Worm (Caenorhabditis elegans) whole organism, late embryonic: ENCODE measurements around the gene srt-53.

Experiments
- C38D4.7 ChIP-seq: fragments of 200-800 bp; sonication (Bioruptor generic); optimal IDR thresholded peaks from 2 replicates; lab custom pipeline; 2018; ENCODE audit warnings: mild to moderate bottlenecking, missing genetic modification characterization, moderate library complexity, missing compliant biosample characterization
- ceh-24 ChIP-seq: sonication (generic microtip); optimal IDR thresholded peaks from 2 replicates; lab custom pipeline; 2016; ENCODE audit warnings: mild to moderate bottlenecking, missing genetic modification characterization, missing compliant biosample characterization
- ceh-31 ChIP-seq: sonication (generic microtip); optimal IDR thresholded peaks from 2 replicates; lab custom pipeline; 2016; ENCODE audit warnings: missing genetic modification characterization, missing compliant biosample characterization
- dmd-4 ChIP-seq: sonication (generic microtip); optimal IDR thresholded peaks from 2 replicates; lab custom pipeline; 2016; ENCODE audit warnings: borderline replicate concordance, missing genetic modification characterization, missing compliant biosample characterization
- elt-2 ChIP-seq: sonication (generic microtip); optimal IDR thresholded peaks from 2 replicates; lab custom pipeline; 2016; ENCODE audit warnings: missing genetic modification reagents, missing genetic modification characterization, missing compliant biosample characterization
- ets-4 ChIP-seq: sonication (generic microtip); optimal IDR thresholded peaks from 2 replicates; lab custom pipeline; 2016; ENCODE audit warnings: missing genetic modification characterization, missing compliant biosample characterization
- lin-11 ChIP-seq: fragments of 200-800 bp; sonication (Bioruptor generic); optimal IDR thresholded peaks from 2 replicates; lab custom pipeline; 2018; ENCODE audit warnings: mild to moderate bottlenecking, missing genetic modification characterization, missing compliant biosample characterization
- pqm-1 ChIP-seq: sonication (generic microtip); optimal IDR thresholded peaks from 2 replicates; lab custom pipeline; 2016; ENCODE audit warnings: missing genetic modification characterization, missing compliant biosample characterization
- rnt-1 ChIP-seq: sonication (generic microtip); optimal IDR thresholded peaks from 2 replicates; lab custom pipeline; 2016; ENCODE audit warnings: missing genetic modification characterization, missing compliant biosample characterization
- sox-4 ChIP-seq: sonication (generic microtip); optimal IDR thresholded peaks from 2 replicates; lab custom pipeline; 2017; ENCODE audit warnings: mild to moderate bottlenecking, missing genetic modification characterization, inconsistent platforms, missing compliant biosample characterization
- unc-3 ChIP-seq, 2 experiments: fragments of 200-800 bp in 1 of 2; sonication (Bioruptor generic) in 1 of 2; sonication (generic microtip) in 1 of 2; conservative IDR thresholded peaks in 1 of 2; optimal IDR thresholded peaks in 1 of 2; 2 replicates each; pipeline versions ENCODE4 v1.3.6 to Lab custom; 2016 to 2022; ENCODE audit warnings: missing compliant biosample characterization in 2 of 2, missing genetic modification characterization in 2 of 2, missing genetic modification reagents in 1 of 2
- unc-42 ChIP-seq: sonication (generic microtip); optimal IDR thresholded peaks from 2 replicates; lab custom pipeline; 2016; ENCODE audit warnings: missing genotype, missing genetic modification characterization, missing compliant biosample characterization
- unc-55 ChIP-seq: sonication (generic microtip); optimal IDR thresholded peaks from 2 replicates; lab custom pipeline; 2017; ENCODE audit warnings: missing biosample characterization, missing genetic modification reagents, missing genetic modification characterization

ce11 chrV:7954552-7954951 is 14.4 kb upstream of the srt-53 start, which contains the start of gene F26D11.13:
- no peak for TF ChIP-seq ceh-24
- no peak for TF ChIP-seq pqm-1
- no peak for TF ChIP-seq ets-4 (tag; lab: Kevin White, UChicago)
- no peak for TF ChIP-seq dmd-4 (tag; lab: Kevin White, UChicago)
- TF ChIP-seq unc-42 (tag; lab: Kevin White, UChicago) = no peak
- no peak for TF ChIP-seq sox-4 (tag; lab: Kevin White, UChicago)
- TF ChIP-seq lin-11 (tag; lab: Kevin White, UChicago) = no peak
- TF ChIP-seq unc-3 (GFP tag; conservative IDR thresholded peaks at IDR 0.05; lab: Robert Waterston, UW) = no peak
- no peak for TF ChIP-seq unc-3 (tag; optimal IDR thresholded peaks at IDR 0.05; lab: Kevin White, UChicago)
- no peak for TF ChIP-seq unc-55
- no peak for TF ChIP-seq elt-2 (tag; lab: Kevin White, UChicago)
- no peak for TF ChIP-seq ceh-31
- TF ChIP-seq rnt-1 (tag; lab: Kevin White, UChicago) = no peak
- no peak for TF ChIP-seq C38D4.7
